Fruit fly (Drosophila melanogaster): Measurements from ENCODE around the gene CG15564.
A peak's percentile ranks its signal among the peaks of the same experiment; 100 is the strongest.

The CG15564 gene

dm6 chr3R:31263934-31264333, 28.8 kb upstream of the CG15564 start:
- TF ChIP-seq CG9705 (GFP tag; optimal IDR thresholded peaks at IDR 0.05) (no peak), Myc (optimal IDR thresholded peaks at IDR 0.05) (peak; percentile 21), Dif (GFP tag; optimal IDR thresholded peaks at IDR 0.05; ENCODE audit: partially characterized antibody) (no peak), fru (GFP tag; optimal IDR thresholded peaks at IDR 0.05) (no peak), CG32264 (GFP tag; optimal IDR thresholded peaks at IDR 0.05) (no peak)

- TF ChIP-seq brk (GFP tag; optimal IDR thresholded peaks at IDR 0.05) (no peak), pan (optimal IDR thresholded peaks at IDR 0.05) (no peak), usp (GFP tag; optimal IDR thresholded peaks at IDR 0.05) (no peak), sage (GFP tag; optimal IDR thresholded peaks at IDR 0.05) (no peak), HLH106 (tag; optimal IDR thresholded peaks at IDR 0.05) (no peak), Dfd (GFP tag; optimal IDR thresholded peaks at IDR 0.05) (no peak), br (GFP tag; optimal IDR thresholded peaks at IDR 0.05) (no peak), CrebA (GFP tag; optimal IDR thresholded peaks at IDR 0.05; ENCODE audit: borderline replicate concordance) (no peak), psq (GFP tag; optimal IDR thresholded peaks at IDR 0.05) (no peak), Rel (GFP tag; optimal IDR thresholded peaks at IDR 0.05) (no peak), Rel (tag; optimal IDR thresholded peaks at IDR 0.05) (no peak), h (GFP tag; optimal IDR thresholded peaks at IDR 0.05) (no peak)
Measured at dm6 chr3R:31262298-31262697, 27.1 kb upstream of the CG15564 start, which contains the start of gene CAH5. CAH5 (plus strand) TSS chr3R:31262598.

- no peak for TF ChIP-seq foxo (GFP tag; optimal IDR thresholded peaks at IDR 0.05)
- TF ChIP-seq dl (GFP tag; optimal IDR thresholded peaks at IDR 0.05; ENCODE audit: insufficient read depth in 1 of 2, partially characterized antibody in 2 of 2), result no peak
- no peak for TF ChIP-seq Dif (GFP tag; optimal IDR thresholded peaks at IDR 0.05; ENCODE audit: partially characterized antibody)
- no peak for TF ChIP-seq Myc (optimal IDR thresholded peaks at IDR 0.05)
- TF ChIP-seq Abd-B (GFP tag; optimal IDR thresholded peaks at IDR 0.05), result no peak
- no peak for TF ChIP-seq dmrt93B (GFP tag; optimal IDR thresholded peaks at IDR 0.05)
Measured at dm6 chr3R:31259947-31260346, 24.8 kb upstream of the CG15564 start, which contains the start of gene CAH16. CAH16 (plus strand) TSS chr3R:31260247.

dm6 chr3R:31257299-31257698, 22.1 kb upstream of the CG15564 start, which contains the start of gene CAH6:
CAH6 (plus strand) TSS chr3R:31257599.
- TF ChIP-seq Mio (GFP tag; optimal IDR thresholded peaks at IDR 0.05), result no peak
- no peak for TF ChIP-seq Sp1 (GFP tag; optimal IDR thresholded peaks at IDR 0.05)
- TF ChIP-seq dmrt93B (GFP tag; optimal IDR thresholded peaks at IDR 0.05), result no peak
- TF ChIP-seq Hr83 (GFP tag; optimal IDR thresholded peaks at IDR 0.05; ENCODE audit: poor library complexity, severe bottlenecking), result no peak
- no peak for TF ChIP-seq jim (GFP tag; optimal IDR thresholded peaks at IDR 0.05)
- no peak for TF ChIP-seq Abd-B (GFP tag; optimal IDR thresholded peaks at IDR 0.05)

dm6 chr3R:31254808-31255207, 19.6 kb upstream of the CG15564 start, which contains the start of the genes CG1750 and spn-F:
CG1750 (minus strand) TSS chr3R:31254900.
spn-F (plus strand) TSS chr3R:31255127.
- no peak for TF ChIP-seq rgr (GFP tag; optimal IDR thresholded peaks at IDR 0.05)
- peak; percentile 57 for TF ChIP-seq woc (GFP tag; optimal IDR thresholded peaks at IDR 0.05)

dm6 chr3R:31252093-31252962, 17.2 kb upstream of the CG15564 start, which contains the start of the genes qless and mRpL32:
qless (minus strand) TSS chr3R:31252608.
mRpL32 (plus strand) TSS chr3R:31252872.
- TF ChIP-seq Mio (GFP tag; optimal IDR thresholded peaks at IDR 0.05) (no peak), N (GFP tag; optimal IDR thresholded peaks at IDR 0.05) (no peak), Jra (GFP tag; optimal IDR thresholded peaks at IDR 0.05) (peak; percentile 47), Dif (GFP tag; optimal IDR thresholded peaks at IDR 0.05; ENCODE audit: partially characterized antibody) (no peak), Dfd (GFP tag; optimal IDR thresholded peaks at IDR 0.05) (no peak), h (GFP tag; optimal IDR thresholded peaks at IDR 0.05) (peak; percentile 72), Rel (GFP tag; optimal IDR thresholded peaks at IDR 0.05) (no peak), Rel (tag; optimal IDR thresholded peaks at IDR 0.05) (peak; percentile 98), dmrt93B (GFP tag; optimal IDR thresholded peaks at IDR 0.05) (peak; percentile 43), brk (GFP tag; optimal IDR thresholded peaks at IDR 0.05) (no peak), usp (GFP tag; optimal IDR thresholded peaks at IDR 0.05) (no peak), Vsx2 (GFP tag; optimal IDR thresholded peaks at IDR 0.05; ENCODE audit: partially characterized antibody) (no peak), foxo (GFP tag; optimal IDR thresholded peaks at IDR 0.05) (peak; percentile 54 to 80), CG9705 (GFP tag; optimal IDR thresholded peaks at IDR 0.05) (peak; percentile 33), GATAd (GFP tag; optimal IDR thresholded peaks at IDR 0.05) (peak; percentile 46), sv (GFP tag; optimal IDR thresholded peaks at IDR 0.05) (peak; percentile 56), dsf (GFP tag; optimal IDR thresholded peaks at IDR 0.05; ENCODE audit: borderline replicate concordance) (no peak), Hr83 (GFP tag; optimal IDR thresholded peaks at IDR 0.05; ENCODE audit: poor library complexity, severe bottlenecking) (peak; percentile 16), psq (GFP tag; optimal IDR thresholded peaks at IDR 0.05) (no peak), CG32264 (GFP tag; optimal IDR thresholded peaks at IDR 0.05) (peak; percentile 26), rgr (GFP tag; optimal IDR thresholded peaks at IDR 0.05) (peak; percentile 47), tai (GFP tag; optimal IDR thresholded peaks at IDR 0.05) (no peak), Myc (optimal IDR thresholded peaks at IDR 0.05) (no peak), fru (GFP tag; optimal IDR thresholded peaks at IDR 0.05) (peak; percentile 55), jim (GFP tag; optimal IDR thresholded peaks at IDR 0.05) (no peak), br (GFP tag; optimal IDR thresholded peaks at IDR 0.05) (no peak), dl (GFP tag; optimal IDR thresholded peaks at IDR 0.05; ENCODE audit: insufficient read depth in 1 of 2, partially characterized antibody in 2 of 2) (peak in 1 of 2 experiments; percentile 2), HLH106 (tag; optimal IDR thresholded peaks at IDR 0.05) (peak; percentile 70), woc (GFP tag; optimal IDR thresholded peaks at IDR 0.05) (peak; percentile 36)

Data from whole organism, wandering third instar larva.